Worm (Caenorhabditis elegans): ENCODE measurements around the gene ifg-1.

DNA sequence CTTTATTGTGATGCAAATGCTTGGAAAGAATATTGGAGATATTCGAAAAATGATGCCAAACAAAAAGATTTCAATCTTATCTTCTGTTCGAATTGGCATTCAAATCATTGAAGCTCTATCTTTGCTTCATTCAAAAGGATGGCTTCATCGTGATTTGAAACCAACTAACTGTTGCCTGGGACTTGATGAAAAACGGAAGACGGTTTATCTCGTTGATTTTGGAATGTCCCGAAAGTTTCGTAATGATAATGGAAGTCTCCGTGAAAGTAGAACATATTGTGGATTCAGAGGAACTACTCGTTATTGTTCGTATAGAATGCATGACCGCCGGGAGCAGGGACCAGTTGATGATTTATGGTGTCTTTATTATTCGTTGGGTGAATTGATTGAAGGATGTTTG, 42.9 kb upstream of the ifg-1 start:
- TF ChIP-seq unc-120 (tag; optimal IDR thresholded peaks at IDR 0.05; ENCODE audit: poor library complexity, severe bottlenecking) = no peak
- TF ChIP-seq tbx-8 (GFP tag; optimal IDR thresholded peaks at IDR 0.05) = no peak
- no peak for TF ChIP-seq ztf-11 (tag; optimal IDR thresholded peaks at IDR 0.05)
- no peak for TF ChIP-seq lsy-2 (tag; optimal IDR thresholded peaks at IDR 0.05)
- no peak for TF ChIP-seq snpc-4 (tag; optimal IDR thresholded peaks at IDR 0.05)
- no peak for TF ChIP-seq nhr-237 (tag; optimal IDR thresholded peaks at IDR 0.05)
- no peak for TF ChIP-seq lin-13 (tag; optimal IDR thresholded peaks at IDR 0.05)
- no peak for TF ChIP-seq elt-3 (tag; optimal IDR thresholded peaks at IDR 0.05)
- TF ChIP-seq blmp-1 (tag; optimal IDR thresholded peaks at IDR 0.05) = no peak
- no peak for TF ChIP-seq lin-32 (GFP tag; optimal IDR thresholded peaks at IDR 0.05)
- no peak for TF ChIP-seq mep-1 (tag; optimal IDR thresholded peaks at IDR 0.05)
- TF ChIP-seq sptf-1 (tag; optimal IDR thresholded peaks at IDR 0.05) = no peak
- no peak for TF ChIP-seq hlh-1 (tag; optimal IDR thresholded peaks at IDR 0.05)
- no peak for TF ChIP-seq pha-4 (tag; optimal IDR thresholded peaks at IDR 0.05)
